Worm (Caenorhabditis elegans) whole organism, dauer: ENCODE results near the gene cbn-1.
"Not testable (repeated sequence)": the region's sequence is repeated elsewhere in the genome, so short reads cannot be mapped to it uniquely, and the experiment has no call there.

ENCODE experiments used
- unc-62 ChIP-seq: sonication (generic microtip); optimal IDR thresholded peaks from 2 replicates; lab custom pipeline; 2017; ENCODE audit warnings: missing biosample characterization, missing genetic modification reagents, missing genetic modification characterization

Gene cbn-1

DNA sequence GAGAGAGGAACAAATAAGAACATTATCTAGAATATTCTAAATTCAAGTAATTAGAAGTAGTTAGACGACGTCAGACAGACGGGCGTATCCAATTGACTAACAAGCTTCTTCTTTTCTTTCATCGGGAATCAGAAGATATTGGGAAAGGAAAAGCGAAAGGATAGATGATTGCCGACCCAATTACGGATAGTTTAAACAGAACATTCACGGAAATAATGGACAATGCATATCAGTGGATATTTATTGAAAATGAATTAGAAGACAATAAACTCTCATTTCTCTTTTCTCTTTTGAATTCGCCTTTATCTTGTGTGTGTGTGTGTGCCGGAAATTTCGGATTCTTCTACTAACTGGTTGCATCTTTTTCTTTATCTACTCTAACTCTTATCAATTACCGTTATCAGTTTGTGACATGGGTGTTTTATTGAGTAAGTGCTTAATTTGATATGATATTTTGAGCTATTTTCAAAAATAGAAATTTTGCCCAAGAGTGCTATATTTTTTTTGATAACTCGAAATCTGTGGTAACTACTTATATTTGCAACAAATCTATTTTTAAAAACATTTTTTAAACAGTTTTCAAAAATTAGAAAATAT is 1.6 kb upstream of the cbn-1 start:
- TF ChIP-seq unc-62 (GFP tag; lab: Kevin White, UChicago), result no peak

DNA sequence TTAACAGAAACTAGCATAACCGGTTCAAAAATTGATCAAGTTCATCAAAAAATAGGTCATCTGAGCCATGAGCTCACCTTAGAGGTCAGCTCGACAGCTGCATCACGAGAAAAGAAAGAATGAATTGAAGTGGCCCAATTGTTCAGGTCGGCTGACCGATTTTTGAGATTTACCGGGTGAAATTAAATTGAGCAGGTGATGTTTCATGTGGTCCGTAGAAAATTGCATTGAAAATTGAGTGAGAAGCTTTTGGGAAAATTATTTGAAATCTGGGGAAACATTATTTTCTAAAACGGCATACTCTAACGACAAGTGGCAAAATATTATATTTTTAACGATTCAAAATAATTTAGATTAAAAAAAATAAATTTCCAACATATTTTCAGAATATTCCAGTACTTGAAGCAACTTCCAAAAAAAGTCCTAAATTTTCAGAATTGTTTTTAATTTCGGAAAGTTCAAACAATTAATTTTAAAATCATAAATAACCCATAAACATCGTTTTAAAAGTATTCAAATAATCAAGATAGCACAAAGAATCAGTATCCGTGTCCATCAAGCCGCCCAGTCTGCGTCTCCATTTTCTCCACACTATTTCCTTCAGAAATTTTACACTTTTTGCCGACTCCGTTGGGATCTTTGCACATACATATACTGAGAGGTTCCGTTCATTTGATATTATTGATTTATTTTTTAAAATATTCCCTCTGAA is 6.5 kb downstream of the cbn-1 start, which contains the start of gene sgcb-1:
Gene sgcb-1, plus strand, starts transcription at position 662 of the 712 bp plus-strand sequence.
- no peak for TF ChIP-seq unc-62 (GFP tag; lab: Kevin White, UChicago)

ce11 chrII:323048-323776 is 9.1 kb downstream of the cbn-1 start, which contains the start of gene K01A2.10:
K01A2.10 (minus strand) TSS chrII:323098.
- TF ChIP-seq unc-62 (GFP tag; lab: Kevin White, UChicago), result no peak

DNA sequence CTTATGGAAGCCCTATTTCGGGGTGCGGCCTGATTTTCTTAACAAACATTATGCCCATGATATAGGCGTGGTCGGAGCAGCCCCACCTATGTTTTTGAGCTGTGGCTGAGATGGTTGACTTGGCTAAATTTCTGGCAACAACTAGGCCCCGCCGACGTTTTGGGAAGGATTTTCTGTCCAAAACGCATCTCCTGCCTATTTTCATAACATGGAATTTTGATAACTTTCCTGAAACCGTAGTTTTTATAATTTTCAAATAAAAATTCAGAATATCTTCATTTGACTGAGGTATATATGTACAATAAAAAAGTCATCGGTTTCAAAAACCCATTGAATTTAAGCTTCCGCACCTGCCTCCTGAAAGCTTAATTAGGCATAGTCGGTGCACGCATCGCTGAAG is 11.1 kb downstream of the cbn-1 start:
- no peak for TF ChIP-seq unc-62 (GFP tag; lab: Kevin White, UChicago)

DNA sequence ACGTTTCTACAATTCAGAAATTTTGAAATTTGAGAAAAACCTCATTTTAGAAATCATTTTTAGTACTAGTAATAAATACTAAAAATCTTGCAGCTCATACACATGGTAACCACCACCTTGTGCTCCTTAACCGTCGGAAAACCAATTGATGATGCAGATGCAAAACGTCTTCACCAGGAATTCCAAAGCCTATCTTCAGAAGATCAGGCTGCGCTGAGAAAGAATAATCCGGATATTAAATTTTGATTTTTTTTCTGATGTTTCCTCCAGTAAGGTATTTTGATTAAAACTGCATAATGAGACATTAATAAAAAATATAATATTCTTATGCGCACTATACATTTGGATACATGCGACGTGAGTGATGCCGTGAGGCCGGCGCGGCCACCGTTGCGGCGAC is 11.5 kb downstream of the cbn-1 start:
- TF ChIP-seq unc-62 (GFP tag; lab: Kevin White, UChicago), result no peak

DNA sequence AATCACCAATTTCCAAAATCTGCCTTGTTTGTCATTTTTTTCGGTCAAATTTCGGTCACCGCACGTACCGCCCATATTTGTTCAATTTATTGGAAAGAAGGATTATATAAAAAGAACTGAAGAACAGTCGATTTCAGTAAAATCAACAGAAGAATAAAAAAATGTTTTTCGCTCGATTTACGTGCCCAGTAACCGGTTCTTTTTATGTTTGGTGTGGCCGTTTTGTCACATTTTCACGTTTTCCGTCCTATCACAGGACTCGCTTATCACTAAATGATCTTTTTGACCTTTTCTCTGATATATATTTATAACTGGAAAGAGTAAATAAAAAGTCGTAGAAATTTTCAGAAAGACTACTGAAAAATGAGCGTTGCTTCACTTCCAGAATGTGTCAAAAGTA is 12.9 kb downstream of the cbn-1 start, which contains the start of gene far-7:
Gene far-7, plus strand, starts transcription at position 331 of the 400 bp plus-strand sequence.
- TF ChIP-seq unc-62 (GFP tag; lab: Kevin White, UChicago), result no peak

- TF ChIP-seq unc-62 (GFP tag; lab: Kevin White, UChicago), result no peak
Measured at ce11 chrII:313540-313939, 18.8 kb downstream of the cbn-1 start.

DNA sequence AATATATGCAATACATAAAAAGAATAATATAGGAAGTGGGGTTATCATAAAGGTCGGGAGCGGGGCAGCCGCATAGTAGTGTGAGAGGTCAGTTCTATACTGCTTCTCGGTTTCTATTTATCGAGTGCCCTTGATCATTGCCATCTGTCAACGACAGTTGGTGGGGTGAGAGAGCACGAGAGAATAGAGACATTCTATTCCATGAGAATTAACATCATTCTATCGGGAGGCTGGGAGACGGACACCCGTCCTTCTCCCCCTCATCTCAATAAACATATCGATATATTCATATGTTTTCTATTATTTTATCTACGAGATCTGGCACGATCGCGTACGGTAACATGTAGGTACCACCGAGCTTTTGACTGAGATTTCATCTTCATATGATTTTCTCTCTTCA is 20.2 kb downstream of the cbn-1 start, which contains the start of gene mps-2:
Gene mps-2, minus strand, starts transcription at position 101 of the 400 bp plus-strand sequence.
- not testable (repeated sequence) for TF ChIP-seq unc-62 (GFP tag; lab: Kevin White, UChicago)

DNA sequence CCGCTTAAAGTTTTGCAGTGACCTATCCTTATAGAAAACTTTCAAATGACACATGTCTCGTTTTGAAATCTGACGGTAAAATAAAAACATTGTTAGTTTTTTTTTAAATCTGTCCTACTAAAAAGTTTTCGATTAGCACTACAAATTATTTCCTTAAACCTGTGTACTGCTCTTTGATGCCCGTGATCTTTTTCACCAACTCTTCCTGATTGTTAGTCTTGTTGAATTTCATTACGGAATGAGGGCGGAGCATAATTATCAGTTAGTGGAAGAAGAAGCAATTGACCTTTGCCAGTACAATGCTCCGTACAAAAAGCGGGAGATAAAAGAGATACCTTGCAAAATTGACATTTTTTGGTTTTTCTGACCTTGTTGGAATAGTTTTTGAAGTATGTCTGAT is 25.2 kb downstream of the cbn-1 start, which contains the start of gene K01A2.4:
Gene K01A2.4, plus strand, starts transcription at position 301 of the 400 bp plus-strand sequence.
- TF ChIP-seq unc-62 (GFP tag; lab: Kevin White, UChicago), result no peak

ce11 chrII:305645-306044 is 26.7 kb downstream of the cbn-1 start, which contains the start of gene col-69:
col-69 (minus strand) TSS chrII:305745.
- TF ChIP-seq unc-62 (GFP tag; lab: Kevin White, UChicago), result no peak

DNA sequence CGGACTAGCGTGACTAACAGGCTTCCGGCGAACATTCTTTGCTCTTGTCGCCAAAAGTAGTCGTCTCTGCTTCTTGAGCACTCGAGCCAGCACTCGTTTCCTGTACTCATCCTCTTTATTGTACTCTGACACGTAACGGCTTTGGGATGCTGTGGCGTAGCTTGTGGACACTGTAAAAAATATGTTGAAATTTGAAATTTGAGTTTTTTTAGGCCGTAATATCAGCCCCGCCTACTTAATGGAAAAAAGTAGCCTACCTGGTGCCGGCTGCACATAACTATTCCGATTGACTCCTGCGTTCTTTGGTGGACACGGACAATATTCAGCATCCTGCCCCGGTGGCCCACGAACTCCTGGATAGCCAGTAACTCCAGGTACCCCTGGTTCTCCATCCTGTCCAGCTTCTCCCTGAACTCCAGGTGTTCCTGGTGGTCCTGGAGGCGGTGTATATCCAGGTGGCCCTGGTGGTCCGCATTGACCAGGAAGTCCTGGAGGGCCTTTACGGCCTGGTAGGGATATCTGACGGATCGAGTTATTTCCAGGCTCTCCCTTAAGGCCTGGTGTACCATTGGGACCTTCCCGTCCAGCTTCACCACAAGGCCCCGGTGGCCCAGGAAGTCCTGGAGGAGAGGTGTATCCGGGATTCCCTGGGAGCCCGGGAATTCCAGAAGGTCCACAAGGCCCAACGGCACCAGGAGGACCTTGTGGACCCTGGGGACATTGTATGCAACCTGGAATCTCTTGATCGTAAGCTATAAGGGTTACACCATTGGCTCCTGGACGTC is 28.2 kb downstream of the cbn-1 start:
- no peak for TF ChIP-seq unc-62 (GFP tag; lab: Kevin White, UChicago)

- no peak for TF ChIP-seq unc-62 (GFP tag; lab: Kevin White, UChicago)
Measured at ce11 chrII:300977-301772, 31.1 kb downstream of the cbn-1 start, which contains the start of gene K01A2.5. K01A2.5 (plus strand) TSS chrII:301273.

DNA sequence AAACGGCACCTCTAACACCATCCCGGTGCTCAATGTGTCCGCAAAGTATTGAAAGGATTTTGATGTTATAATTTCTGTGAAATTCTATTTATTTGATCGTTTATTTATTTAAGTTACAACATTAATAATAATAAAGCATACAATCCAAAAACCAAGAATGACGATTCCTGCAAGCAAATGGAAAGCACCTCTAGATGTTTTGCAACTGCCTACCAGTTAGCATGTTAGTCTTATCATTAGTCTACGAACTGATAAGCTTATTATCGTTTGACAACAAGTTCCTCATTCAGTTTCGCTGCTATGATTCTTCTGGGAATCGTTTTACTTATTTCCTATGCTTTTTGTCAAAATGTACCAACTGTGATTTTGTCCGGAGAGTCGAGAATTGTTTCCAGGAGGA is 32.6 kb downstream of the cbn-1 start, which contains the start of gene K01A2.6:
Gene K01A2.6, plus strand, starts transcription at position 301 of the 400 bp plus-strand sequence.
- TF ChIP-seq unc-62 (GFP tag; lab: Kevin White, UChicago), result no peak

DNA sequence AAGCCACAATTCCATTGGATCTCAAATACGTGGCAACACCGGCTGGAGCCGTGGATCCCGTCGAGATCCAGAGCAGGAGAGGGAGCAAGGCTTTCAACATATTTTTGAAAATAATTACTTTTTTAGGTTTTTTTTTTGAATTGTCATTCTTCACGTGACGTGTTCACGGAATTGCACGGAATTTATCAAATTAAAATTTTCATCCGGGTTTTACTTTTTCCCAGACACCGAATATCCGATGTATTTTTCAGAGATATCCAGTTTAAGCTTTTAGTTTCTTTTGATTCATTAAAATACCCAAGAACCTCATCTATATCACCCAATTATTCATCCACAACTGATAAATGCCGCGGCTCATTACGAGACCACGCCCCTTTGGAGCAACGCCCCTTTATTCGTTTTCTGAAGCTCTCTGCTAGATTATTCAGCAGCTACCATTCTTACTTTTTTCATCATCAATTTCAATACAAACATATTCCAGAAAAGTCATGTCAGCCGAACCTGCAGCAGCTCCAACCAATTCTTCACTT is 35.3 kb downstream of the cbn-1 start, which contains the start of the genes clec-117 and B0432.1:
Gene clec-117, minus strand, starts transcription at position 101 of the 530 bp plus-strand sequence.
Gene B0432.1, plus strand, starts transcription at position 480 of the 530 bp plus-strand sequence.
- TF ChIP-seq unc-62 (GFP tag; lab: Kevin White, UChicago), result no peak
